Worm (Caenorhabditis elegans) whole organism, young adult: ENCODE measurements around the gene pelo-1.
A peak's percentile ranks its signal among the peaks of the same experiment; 100 is the strongest.

Experiments
- B0261.1 ChIP-seq: sonication (generic microtip); optimal IDR thresholded peaks from 2 replicates; lab custom pipeline; 2016; ENCODE audit warnings: mild to moderate bottlenecking, missing genetic modification characterization, moderate library complexity, missing compliant biosample characterization
- B0336.3 ChIP-seq: fragments of 200-800 bp; sonication (Bioruptor generic); IDR thresholded peaks from 2 replicates; pipeline ENCODE4 v1.3.6; 2022; ENCODE audit warnings: missing genetic modification characterization, missing compliant biosample characterization
- D2030.7 ChIP-seq: fragments of 200-800 bp; sonication (Bioruptor generic); IDR thresholded peaks from 2 replicates; pipeline ENCODE4 v1.3.6; 2022; ENCODE audit warnings: missing genetic modification reagents, missing genetic modification characterization, missing compliant biosample characterization
- F22D6.2 ChIP-seq: sonication (generic microtip); optimal IDR thresholded peaks from 2 replicates; lab custom pipeline; 2016; ENCODE audit warnings: mild to moderate bottlenecking, missing genetic modification characterization, missing compliant biosample characterization
- F33H1.4 ChIP-seq: fragments of 200-800 bp; sonication (Bioruptor generic); IDR thresholded peaks from 2 replicates; pipeline ENCODE4 v1.3.6; 2022; ENCODE audit warnings: missing genetic modification reagents, missing genetic modification characterization, missing compliant biosample characterization
- F39B2.1 ChIP-seq: fragments of 200-800 bp; sonication (Bioruptor generic); IDR thresholded peaks from 2 replicates; pipeline ENCODE4 v1.3.6; 2022; ENCODE audit warnings: missing genetic modification reagents, missing genetic modification characterization, missing compliant biosample characterization
- F57C9.4 ChIP-seq: sonication (generic microtip); optimal IDR thresholded peaks from 2 replicates; lab custom pipeline; 2017; ENCODE audit warnings: mild to moderate bottlenecking, missing genetic modification characterization, missing compliant biosample characterization
- K12H6.12 ChIP-seq: fragments of 200-800 bp; sonication (Bioruptor generic); optimal IDR thresholded peaks from 2 replicates; lab custom pipeline; 2018; ENCODE audit warnings: mild to moderate bottlenecking, missing genetic modification characterization, missing compliant biosample characterization
- T26A5.8 ChIP-seq: sonication (generic microtip); optimal IDR thresholded peaks from 2 replicates; lab custom pipeline; 2016; ENCODE audit warnings: missing genetic modification characterization, missing compliant biosample characterization
- Y53G8AR.9 ChIP-seq: fragments of 200-800 bp; sonication (Bioruptor generic); conservative IDR thresholded peaks from 2 replicates; pipeline ENCODE4 v1.3.6; 2022; ENCODE audit warnings: missing genetic modification reagents, missing genetic modification characterization, missing compliant biosample characterization
- Y67H2A.10 ChIP-seq: fragments of 200-800 bp; sonication (Bioruptor generic); conservative IDR thresholded peaks from 2 replicates; pipeline ENCODE4 v1.3.6; 2022; ENCODE audit warnings: missing genetic modification reagents, missing genetic modification characterization, missing compliant biosample characterization
- Y79H2A.3 ChIP-seq: fragments of 200-800 bp; sonication (Bioruptor generic); conservative IDR thresholded peaks from 2 replicates; pipeline ENCODE4 v1.3.6; 2022; ENCODE audit warnings: missing genetic modification reagents, missing genetic modification characterization, missing compliant biosample characterization
- akir-1 ChIP-seq: fragments of 200-800 bp; sonication (Bioruptor generic); optimal IDR thresholded peaks from 2 replicates; lab custom pipeline; 2018; ENCODE audit warnings: mild to moderate bottlenecking, missing genetic modification characterization, moderate library complexity, missing compliant biosample characterization
- aptf-3 ChIP-seq: fragments of 200-800 bp; sonication (Bioruptor generic); IDR thresholded peaks from 2 replicates; pipeline ENCODE4 v1.3.6; 2022; ENCODE audit warnings: missing genetic modification characterization, missing compliant biosample characterization
- attf-5 ChIP-seq: fragments of 200-800 bp; sonication (Bioruptor generic); optimal IDR thresholded peaks from 2 replicates; lab custom pipeline; 2018; ENCODE audit warnings: mild to moderate bottlenecking, missing genetic modification characterization, missing compliant biosample characterization
- bed-2 ChIP-seq: fragments of 200-800 bp; sonication (Bioruptor generic); IDR thresholded peaks from 2 replicates; pipeline ENCODE4 v1.3.6; 2022; ENCODE audit warnings: missing genetic modification reagents, missing genetic modification characterization, missing compliant biosample characterization
- ceh-27 ChIP-seq: fragments of 200-800 bp; sonication (Bioruptor generic); optimal IDR thresholded peaks from 2 replicates; lab custom pipeline; 2018; ENCODE audit warnings: mild to moderate bottlenecking, missing genetic modification characterization, moderate library complexity, missing compliant biosample characterization
- ceh-40 ChIP-seq: fragments of 200-800 bp; sonication (Bioruptor generic); IDR thresholded peaks from 2 replicates; pipeline ENCODE4 v1.3.6; 2022; ENCODE audit warnings: missing genetic modification characterization, missing compliant biosample characterization
- chd-7 ChIP-seq: sonication (generic microtip); optimal IDR thresholded peaks from 2 replicates; lab custom pipeline; 2016; ENCODE audit warnings: mild to moderate bottlenecking, missing genetic modification characterization, moderate library complexity, missing compliant biosample characterization
- dpff-1 ChIP-seq: sonication (generic microtip); optimal IDR thresholded peaks from 2 replicates; lab custom pipeline; 2017; ENCODE audit warnings: mild to moderate bottlenecking, missing genetic modification characterization, missing compliant biosample characterization
- dpl-1 ChIP-seq: fragments of 150-350 bp; optimal IDR thresholded peaks from 2 replicates; lab custom pipeline; 2014; ENCODE audit warnings: missing biosample characterization, missing genetic modification reagents, missing genetic modification characterization
- egl-44 ChIP-seq: fragments of 200-800 bp; sonication (Bioruptor generic); IDR thresholded peaks from 2 replicates; pipeline ENCODE4 v1.3.6; 2022; ENCODE audit warnings: missing genetic modification reagents, missing genetic modification characterization, missing compliant biosample characterization
- fkh-3 ChIP-seq: sonication (generic microtip); optimal IDR thresholded peaks from 2 replicates; lab custom pipeline; 2016; ENCODE audit warnings: mild to moderate bottlenecking, missing genetic modification characterization, missing compliant biosample characterization
- him-1 ChIP-seq: sonication (generic microtip); optimal IDR thresholded peaks from 2 replicates; lab custom pipeline; 2016; ENCODE audit warnings: missing genotype, missing genetic modification reagents, missing genetic modification characterization, missing compliant biosample characterization
- hlh-12 ChIP-seq: sonication (generic microtip); optimal IDR thresholded peaks from 2 replicates; lab custom pipeline; 2016; ENCODE audit warnings: missing genetic modification characterization, missing compliant biosample characterization
- hmg-1.2 ChIP-seq: fragments of 200-800 bp; sonication (Bioruptor generic); IDR thresholded peaks from 2 replicates; pipeline ENCODE4 v1.3.6; 2022; ENCODE audit warnings: missing genetic modification reagents, missing genetic modification characterization, missing compliant biosample characterization
- let-526 ChIP-seq: fragments of 200-800 bp; sonication (Bioruptor generic); IDR thresholded peaks from 2 replicates; pipeline ENCODE4 v1.3.6; 2022; ENCODE audit warnings: missing genetic modification reagents, missing genetic modification characterization, missing compliant biosample characterization
- lin-26 ChIP-seq: fragments of 200-800 bp; sonication (Bioruptor generic); IDR thresholded peaks from 2 replicates; pipeline ENCODE4 v1.3.6; 2022; ENCODE audit warnings: missing genetic modification reagents, missing genetic modification characterization, missing compliant biosample characterization
- lin-35 ChIP-seq, 3 experiments: fragments of 150-350 bp in 2 of 3; sonication (generic microtip) in 1 of 3; optimal IDR thresholded peaks; 2 replicates each; lab custom pipeline; 2014 to 2018; ENCODE audit warnings: missing biosample characterization in 3 of 3, missing genetic modification characterization in 3 of 3, missing genetic modification reagents in 3 of 3
- lin-54 ChIP-seq: fragments of 200-800 bp; sonication (Bioruptor generic); optimal IDR thresholded peaks from 2 replicates; lab custom pipeline; 2018; ENCODE audit warnings: mild to moderate bottlenecking, missing genetic modification characterization, missing compliant biosample characterization
- lir-1 ChIP-seq: fragments of 200-800 bp; sonication (Bioruptor generic); conservative IDR thresholded peaks from 2 replicates; pipeline ENCODE4 v1.3.6; 2022; ENCODE audit warnings: missing genetic modification reagents, missing genetic modification characterization, missing compliant biosample characterization
- mcd-1 ChIP-seq: fragments of 200-800 bp; sonication (Bioruptor generic); IDR thresholded peaks from 2 replicates; pipeline ENCODE4 v1.3.6; 2022; ENCODE audit warnings: missing genetic modification reagents, missing genetic modification characterization, missing compliant biosample characterization
- mes-4 ChIP-seq: sonication (generic microtip); optimal IDR thresholded peaks from 2 replicates; lab custom pipeline; 2016; ENCODE audit warnings: missing genotype, missing genetic modification characterization, missing compliant biosample characterization
- mxl-1 ChIP-seq: sonication (generic microtip); optimal IDR thresholded peaks from 2 replicates; lab custom pipeline; 2016; ENCODE audit warnings: missing genetic modification characterization, missing compliant biosample characterization
- nfya-1 ChIP-seq: sonication (generic microtip); optimal IDR thresholded peaks from 2 replicates; lab custom pipeline; 2017; ENCODE audit warnings: antibody characterized with exemption, missing compliant biosample characterization, missing genetic modification characterization, borderline replicate concordance; ENCODE audit not compliant: insufficient read depth
- nfyb-1 ChIP-seq: fragments of 200-800 bp; sonication (Bioruptor generic); IDR thresholded peaks from 2 replicates; pipeline ENCODE4 v1.3.6; 2022; ENCODE audit warnings: missing genetic modification reagents, missing genetic modification characterization, missing compliant biosample characterization
- rec-8 ChIP-seq, 2 experiments: sonication (generic microtip); optimal IDR thresholded peaks; 2 replicates each; lab custom pipeline; 2016; ENCODE audit warnings: mild to moderate bottlenecking in 2 of 2, missing genetic modification characterization in 2 of 2, missing genetic modification reagents in 2 of 2, missing genotype in 2 of 2, missing biosample characterization in 1 of 2, missing compliant biosample characterization in 1 of 2, moderate library complexity in 1 of 2
- sea-2 ChIP-seq: fragments of 200-800 bp; sonication (Bioruptor generic); IDR thresholded peaks from 2 replicates; pipeline ENCODE4 v1.3.6; 2022; ENCODE audit warnings: missing genetic modification characterization, missing compliant biosample characterization
- somi-1 ChIP-seq: fragments of 200-800 bp; sonication (Bioruptor generic); optimal IDR thresholded peaks from 2 replicates; lab custom pipeline; 2018; ENCODE audit warnings: mild to moderate bottlenecking, missing genetic modification characterization, missing compliant biosample characterization
- tbp1 ChIP-seq: fragments of 200-800 bp; sonication (Bioruptor generic); optimal IDR thresholded peaks from 2 replicates; lab custom pipeline; 2018; ENCODE audit warnings: mild to moderate bottlenecking, missing genetic modification characterization, missing compliant biosample characterization
- unc-62 ChIP-seq: fragments of 150-350 bp; optimal IDR thresholded peaks from 2 replicates; lab custom pipeline; 2014; ENCODE audit warnings: missing biosample characterization, missing genetic modification reagents, missing genetic modification characterization
- ztf-18 ChIP-seq: sonication (generic microtip); optimal IDR thresholded peaks from 2 replicates; lab custom pipeline; 2016; ENCODE audit warnings: missing genotype, mild to moderate bottlenecking, missing genetic modification characterization, missing compliant biosample characterization
- ztf-22 ChIP-seq: fragments of 200-800 bp; sonication (Bioruptor generic); optimal IDR thresholded peaks from 2 replicates; lab custom pipeline; 2018; ENCODE audit warnings: mild to moderate bottlenecking, missing genetic modification characterization, moderate library complexity, missing compliant biosample characterization
- ztf-26 ChIP-seq: sonication (generic microtip); optimal IDR thresholded peaks from 2 replicates; lab custom pipeline; 2017; ENCODE audit warnings: missing genetic modification characterization, missing compliant biosample characterization
- ztf-3 ChIP-seq: fragments of 200-800 bp; sonication (Bioruptor generic); optimal IDR thresholded peaks from 2 replicates; lab custom pipeline; 2018; ENCODE audit warnings: mild to moderate bottlenecking, missing genetic modification characterization, missing compliant biosample characterization

The pelo-1 gene

ce11 chrIII:4196301-4196987 lies 7.6 kb downstream of the pelo-1 start (continued):
- peak; percentile 19 for TF ChIP-seq ceh-27 (GFP tag; lab: Kevin White, UChicago)
- TF ChIP-seq chd-7 = no peak
- no peak for TF ChIP-seq let-526 (GFP tag; lab: Robert Waterston, UW)
- TF ChIP-seq Y67H2A.10 (GFP tag; lab: Robert Waterston, UW) = 0 out of 2 replicates have a peak, but pooled peaks have one; percentile 14
- TF ChIP-seq mcd-1 = 0 out of 2 replicates have a peak, but pooled peaks have one; percentile 25
- no peak for TF ChIP-seq lin-26 (GFP tag; lab: Robert Waterston, UW)

DNA sequence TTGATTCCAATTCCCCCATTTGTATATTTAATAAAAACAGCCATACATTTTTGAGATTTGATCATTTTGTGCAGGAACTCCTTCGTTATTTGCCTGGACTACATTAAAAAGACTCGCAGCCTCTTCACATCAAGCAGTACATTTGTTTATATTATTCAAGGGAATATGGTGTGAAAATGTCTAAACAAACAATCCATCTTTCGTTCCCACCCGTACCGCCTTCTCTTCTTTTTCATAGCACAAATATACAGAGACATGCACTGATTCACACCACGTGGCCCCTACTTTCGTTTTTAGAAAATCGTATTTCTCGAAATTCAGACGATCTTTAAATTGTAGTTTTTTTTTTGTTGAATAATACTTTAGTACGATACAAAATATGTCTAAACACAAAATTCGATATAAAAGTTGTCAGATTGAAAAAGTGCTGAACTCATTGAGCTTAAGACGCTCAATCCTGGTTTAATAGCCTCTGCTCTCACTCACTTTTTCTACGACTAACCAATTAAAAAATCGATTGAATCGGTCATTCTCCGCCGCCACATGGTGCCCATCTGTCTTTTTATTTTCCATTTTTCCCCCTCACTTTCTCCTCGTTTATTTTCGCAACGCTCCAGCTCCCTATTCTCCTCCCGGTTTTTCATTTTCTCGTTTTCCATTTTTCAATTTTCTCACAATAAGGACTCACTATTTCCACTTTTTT lies 8.6 kb downstream of the pelo-1 start:
- TF ChIP-seq Y53G8AR.9 (GFP tag; lab: Robert Waterston, UW) (peak; percentile 94), ztf-26 (tag; lab: Kevin White, UChicago) (peak; percentile 56), T26A5.8 (tag; lab: Kevin White, UChicago) (no peak), unc-62 (no peak), ztf-18 (no peak), aptf-3 (no peak), mxl-1 (peak; percentile 11), ceh-27 (GFP tag; lab: Kevin White, UChicago) (peak; percentile 42), lin-54 (peak; percentile 54), D2030.7 (GFP tag; lab: Robert Waterston, UW) (0 out of 2 replicates have a peak, but pooled peaks have one; percentile 24), dpl-1 (GFP tag; lab: Kevin White, UChicago) (no peak), ztf-22 (GFP tag; lab: Kevin White, UChicago) (no peak), nfyb-1 (GFP tag; lab: Robert Waterston, UW) (peak; percentile 91), F57C9.4 (tag; lab: Kevin White, UChicago) (peak; percentile 62), F33H1.4 (GFP tag; lab: Robert Waterston, UW) (0 out of 2 replicates have a peak, but pooled peaks have one; percentile 11), attf-5 (peak; percentile 24), dpff-1 (peak; percentile 96), lin-35 (GFP tag; optimal IDR thresholded peaks at IDR 0.05; lab: Kevin White, UChicago) (peak in 1 of 3 experiments; percentile 62), hlh-12 (tag; lab: Kevin White, UChicago) (no peak), sea-2 (no peak), tbp1 (GFP tag; lab: Kevin White, UChicago) (peak; percentile 41), B0336.3 (GFP tag; lab: Robert Waterston, UW) (peak; percentile 95), ceh-40 (peak; percentile 64; the same call in 1 of the 2 replicates), nfya-1 (tag; lab: Kevin White, UChicago) (no peak), mes-4 (tag; lab: Kevin White, UChicago) (no peak), akir-1 (GFP tag; lab: Kevin White, UChicago) (no peak), K12H6.12 (tag; lab: Kevin White, UChicago) (peak; percentile 39), him-1 (tag; lab: Kevin White, UChicago) (no peak), F22D6.2 (tag; lab: Kevin White, UChicago) (no peak), ztf-3 (GFP tag; lab: Kevin White, UChicago) (no peak), Y79H2A.3 (no peak), egl-44 (no peak), rec-8 (tag; optimal IDR thresholded peaks at IDR 0.05; lab: Kevin White, UChicago) (peak in 1 of 2 experiments; percentile 29), bed-2 (GFP tag; lab: Robert Waterston, UW) (no peak), fkh-3 (tag; lab: Kevin White, UChicago) (peak; percentile 80), F39B2.1 (GFP tag; lab: Robert Waterston, UW) (no peak), lir-1 (GFP tag; lab: Robert Waterston, UW) (no peak), somi-1 (GFP tag; lab: Kevin White, UChicago) (no peak), B0261.1 (tag; lab: Kevin White, UChicago) (peak; percentile 14), hmg-1.2 (GFP tag; lab: Robert Waterston, UW) (peak; percentile 36; the same call in 1 of the 2 replicates)
